Fruit fly (Drosophila melanogaster) whole organism, prepupa: ENCODE measurements around the gene FucTB.
A peak's percentile ranks its signal among the peaks of the same experiment; 100 is the strongest.

Experiments
- CG10631 ChIP-seq: fragments of 200-800 bp; sonication (Bioruptor generic); optimal IDR thresholded peaks from 2 replicates; lab custom pipeline; 2016; ENCODE audit warnings: missing biosample characterization, missing genetic modification characterization
- CG10669 ChIP-seq: fragments of 200-800 bp; sonication (Bioruptor generic); optimal IDR thresholded peaks from 3 replicates; lab custom pipeline; 2018; ENCODE audit warnings: missing biosample characterization, mild to moderate bottlenecking, missing genetic modification characterization, moderate library complexity
- CG11294 ChIP-seq: fragments of 200-800 bp; sonication (Bioruptor generic); IDR thresholded peaks from 2 replicates; pipeline ENCODE4 v1.3.6; 2022; ENCODE audit warnings: missing biosample characterization, missing genetic modification characterization
- CG11902 ChIP-seq: fragments of 200-800 bp; sonication (Bioruptor generic); optimal IDR thresholded peaks from 3 replicates; lab custom pipeline; 2016; ENCODE audit warnings: missing biosample characterization, missing genetic modification characterization
- CG15336 ChIP-seq: fragments of 200-800 bp; sonication (Bioruptor generic); IDR thresholded peaks from 2 replicates; pipeline ENCODE4 v1.3.6; 2022; ENCODE audit warnings: missing biosample characterization, missing genetic modification characterization
- CG3032 ChIP-seq: fragments of 200-800 bp; optimal IDR thresholded peaks from 2 replicates; lab custom pipeline; 2019; ENCODE audit warnings: missing biosample characterization, mild to moderate bottlenecking, missing genetic modification characterization, moderate library complexity
- CG31627 ChIP-seq: fragments of 200-800 bp; sonication (Bioruptor generic); optimal IDR thresholded peaks from 3 replicates; lab custom pipeline; 2016; ENCODE audit warnings: missing biosample characterization, missing genetic modification characterization
- CG32006 ChIP-seq: fragments of 200-800 bp; sonication (Bioruptor generic); optimal IDR thresholded peaks from 3 replicates; lab custom pipeline; 2017; ENCODE audit warnings: missing biosample characterization, mild to moderate bottlenecking, missing genetic modification characterization
- CG3919 ChIP-seq: fragments of 200-800 bp; sonication (Bioruptor generic); optimal IDR thresholded peaks from 3 replicates; lab custom pipeline; 2016; ENCODE audit warnings: missing biosample characterization, missing genetic modification characterization
- CG4318 ChIP-seq: fragments of 200-800 bp; sonication (Bioruptor generic); optimal IDR thresholded peaks from 3 replicates; lab custom pipeline; 2017; ENCODE audit warnings: missing biosample characterization, mild to moderate bottlenecking, missing genetic modification characterization
- CG6163 ChIP-seq: fragments of 200-800 bp; sonication (Bioruptor generic); IDR thresholded peaks from 3 replicates; pipeline ENCODE4 v1.3.6; 2022; ENCODE audit warnings: missing biosample characterization, missing genetic modification characterization
- CG6276 ChIP-seq: fragments of 200-800 bp; sonication (Bioruptor generic); optimal IDR thresholded peaks from 2 replicates; lab custom pipeline; 2017; ENCODE audit warnings: missing biosample characterization, mild to moderate bottlenecking, missing genetic modification characterization
- CG6792 ChIP-seq: fragments of 200-800 bp; sonication (Bioruptor generic); optimal IDR thresholded peaks from 3 replicates; lab custom pipeline; 2016; ENCODE audit warnings: missing biosample characterization, missing genetic modification characterization
- CG6808 ChIP-seq: fragments of 200-800 bp; sonication (Bioruptor generic); optimal IDR thresholded peaks from 3 replicates; lab custom pipeline; 2017; ENCODE audit warnings: missing biosample characterization, missing genetic modification characterization, mild to moderate bottlenecking, moderate library complexity, missing genetic modification reagents
- CG6854 ChIP-seq: fragments of 200-800 bp; sonication (Bioruptor generic); optimal IDR thresholded peaks from 2 replicates; lab custom pipeline; 2017; ENCODE audit warnings: missing biosample characterization, mild to moderate bottlenecking, missing genetic modification characterization
- CG7368 ChIP-seq: fragments of 200-800 bp; sonication (Bioruptor generic); optimal IDR thresholded peaks from 3 replicates; lab custom pipeline; 2016; ENCODE audit warnings: missing biosample characterization, missing genetic modification characterization
- CG8119 ChIP-seq: fragments of 200-800 bp; sonication (Bioruptor generic); IDR thresholded peaks from 3 replicates; pipeline ENCODE4 v1.3.6; 2022; ENCODE audit warnings: missing biosample characterization, missing genetic modification characterization
- CG8632 ChIP-seq: fragments of 200-800 bp; sonication (Bioruptor generic); optimal IDR thresholded peaks from 3 replicates; lab custom pipeline; 2016; ENCODE audit warnings: missing biosample characterization, missing genetic modification characterization
- CG9139 ChIP-seq: fragments of 200-800 bp; sonication (Bioruptor generic); optimal IDR thresholded peaks from 3 replicates; lab custom pipeline; 2017; ENCODE audit warnings: missing biosample characterization, mild to moderate bottlenecking, missing genetic modification characterization
- Eip75B ChIP-seq: fragments of 200-800 bp; sonication (Bioruptor generic); optimal IDR thresholded peaks from 3 replicates; lab custom pipeline; 2016; ENCODE audit warnings: missing biosample characterization, missing genetic modification characterization
- Eip78C ChIP-seq: fragments of 200-800 bp; sonication (Bioruptor generic); peaks from one replicate; lab custom pipeline; 2016; ENCODE audit warnings: missing biosample characterization, missing genetic modification characterization
- Eip93F ChIP-seq: fragments of 200-800 bp; sonication (Bioruptor generic); optimal IDR thresholded peaks from 2 replicates; lab custom pipeline; 2016; ENCODE audit warnings: missing biosample characterization, mild to moderate bottlenecking, missing genetic modification characterization
- Ets21C ChIP-seq: fragments of 200-800 bp; sonication (Bioruptor generic); optimal IDR thresholded peaks from 3 replicates; lab custom pipeline; 2016; ENCODE audit warnings: missing biosample characterization, missing genetic modification characterization
- Ets96B ChIP-seq: fragments of 200-800 bp; optimal IDR thresholded peaks from 2 replicates; lab custom pipeline; 2019; ENCODE audit warnings: missing biosample characterization, mild to moderate bottlenecking, missing genetic modification characterization, moderate library complexity
- Gug ChIP-seq: fragments of 200-800 bp; sonication (Bioruptor generic); IDR thresholded peaks from 2 replicates; pipeline ENCODE4 v1.3.6; 2022; ENCODE audit warnings: missing biosample characterization, missing genetic modification characterization
- Hr38 ChIP-seq: sonication (Bioruptor generic); optimal IDR thresholded peaks from 2 replicates; lab custom pipeline; 2016; ENCODE audit warnings: missing biosample characterization, missing genetic modification characterization
- Hr39 ChIP-seq: fragments of 200-800 bp; sonication (Bioruptor generic); optimal IDR thresholded peaks from 2 replicates; lab custom pipeline; 2016; ENCODE audit warnings: missing biosample characterization, missing genetic modification characterization
- Lpt ChIP-seq: fragments of 200-800 bp; sonication (Bioruptor generic); optimal IDR thresholded peaks from 3 replicates; lab custom pipeline; 2016; ENCODE audit warnings: missing biosample characterization, missing genetic modification characterization
- Met ChIP-seq: fragments of 200-800 bp; sonication (Bioruptor generic); optimal IDR thresholded peaks from 3 replicates; lab custom pipeline; 2016; ENCODE audit warnings: missing biosample characterization, missing genetic modification characterization
- OdsH ChIP-seq: fragments of 200-800 bp; sonication (Bioruptor generic); optimal IDR thresholded peaks from 3 replicates; lab custom pipeline; 2016; ENCODE audit warnings: missing biosample characterization, missing genetic modification characterization
- Smox ChIP-seq: fragments of 200-800 bp; sonication (Bioruptor generic); optimal IDR thresholded peaks from 3 replicates; lab custom pipeline; 2016; ENCODE audit warnings: missing biosample characterization, missing genetic modification characterization
- Sox102F ChIP-seq: fragments of 200-800 bp; sonication (Bioruptor generic); optimal IDR thresholded peaks from 2 replicates; lab custom pipeline; 2016; ENCODE audit warnings: missing biosample characterization, mild to moderate bottlenecking, missing genetic modification characterization
- Sox14 ChIP-seq: fragments of 200-800 bp; sonication (Bioruptor generic); optimal IDR thresholded peaks from 3 replicates; lab custom pipeline; 2016; ENCODE audit warnings: missing biosample characterization, missing genetic modification characterization
- Sox15 ChIP-seq: fragments of 200-800 bp; sonication (Bioruptor generic); optimal IDR thresholded peaks from 3 replicates; lab custom pipeline; 2016; ENCODE audit warnings: missing biosample characterization, missing genetic modification characterization
- achi ChIP-seq: fragments of 200-800 bp; sonication (Bioruptor generic); optimal IDR thresholded peaks from 3 replicates; lab custom pipeline; 2016; ENCODE audit warnings: missing biosample characterization, missing genetic modification characterization
- acj6 ChIP-seq: fragments of 200-800 bp; sonication (Bioruptor generic); optimal IDR thresholded peaks from 3 replicates; lab custom pipeline; 2016; ENCODE audit warnings: missing biosample characterization, missing genetic modification characterization
- cyc ChIP-seq: fragments of 200-800 bp; sonication (Bioruptor generic); optimal IDR thresholded peaks from 3 replicates; lab custom pipeline; 2016; ENCODE audit warnings: missing biosample characterization, missing genetic modification characterization
- dsx ChIP-seq: fragments of 200-800 bp; optimal IDR thresholded peaks from 3 replicates; lab custom pipeline; 2019; ENCODE audit warnings: missing biosample characterization, mild to moderate bottlenecking, missing genetic modification characterization, moderate library complexity; ENCODE audit not compliant: poor library complexity, severe bottlenecking
- fd59A ChIP-seq: fragments of 200-800 bp; sonication (Bioruptor generic); optimal IDR thresholded peaks from 2 replicates; lab custom pipeline; 2017; ENCODE audit warnings: missing biosample characterization, mild to moderate bottlenecking, missing genetic modification characterization, missing genetic modification reagents
- fkh ChIP-seq: fragments of 200-800 bp; sonication (Bioruptor generic); optimal IDR thresholded peaks from 3 replicates; lab custom pipeline; 2017; ENCODE audit warnings: missing biosample characterization, mild to moderate bottlenecking, missing genetic modification characterization, moderate library complexity
- lz ChIP-seq: fragments of 200-800 bp; sonication (Bioruptor generic); optimal IDR thresholded peaks from 3 replicates; lab custom pipeline; 2016; ENCODE audit warnings: missing biosample characterization, missing genetic modification characterization
- net ChIP-seq: fragments of 200-800 bp; sonication (Bioruptor generic); optimal IDR thresholded peaks from 3 replicates; lab custom pipeline; 2016; ENCODE audit warnings: missing biosample characterization, missing genetic modification characterization
- salr ChIP-seq, 2 experiments: fragments of 200-800 bp; sonication (Bioruptor generic); optimal IDR thresholded peaks; 3 replicates each; lab custom pipeline; 2016 to 2018; ENCODE audit warnings: missing biosample characterization in 2 of 2, missing genetic modification characterization in 2 of 2, mild to moderate bottlenecking in 1 of 2
- ss ChIP-seq, 2 experiments: fragments of 200-800 bp; sonication (Bioruptor generic); optimal IDR thresholded peaks; 2 replicates in 1 of 2; 3 replicates in 1 of 2; lab custom pipeline; 2017 to 2018; ENCODE audit warnings: mild to moderate bottlenecking in 2 of 2, missing biosample characterization in 2 of 2, missing genetic modification characterization in 2 of 2, moderate library complexity in 1 of 2
- svp ChIP-seq: fragments of 200-800 bp; sonication (Bioruptor generic); peaks from one replicate; lab custom pipeline; 2016; ENCODE audit warnings: missing biosample characterization, missing genetic modification characterization
- topi ChIP-seq: fragments of 200-800 bp; sonication (Bioruptor generic); optimal IDR thresholded peaks from 3 replicates; lab custom pipeline; 2016; ENCODE audit warnings: missing biosample characterization, missing genetic modification characterization
- vri ChIP-seq: fragments of 200-800 bp; sonication (Bioruptor generic); optimal IDR thresholded peaks from 3 replicates; lab custom pipeline; 2016; ENCODE audit warnings: missing biosample characterization, mild to moderate bottlenecking, missing genetic modification characterization

FucTB gene

dm6 chr2L:9388924-9389765 lies 41.7 kb downstream of the FucTB start:
- no peak for TF ChIP-seq CG10631 (GFP tag; lab: Kevin White, UChicago)
- peak; percentile 31 for TF ChIP-seq vri (GFP tag; lab: Kevin White, UChicago)
- TF ChIP-seq fkh (GFP tag; lab: Kevin White, UChicago), result peak; percentile 8

dm6 chr2L:9388013-9388605 lies 42.7 kb downstream of the FucTB start:
- no peak for TF ChIP-seq Hr38 (GFP tag; lab: Kevin White, UChicago)
- peak; percentile 96 for TF ChIP-seq CG3919 (GFP tag; lab: Kevin White, UChicago)
- TF ChIP-seq lz (GFP tag; lab: Kevin White, UChicago), result peak; percentile 95
- TF ChIP-seq CG3032, result peak; percentile 90
- TF ChIP-seq ss (GFP tag; optimal IDR thresholded peaks at IDR 0.05; lab: Kevin White, UChicago), result peak; percentile 86 to 92
- TF ChIP-seq fkh (GFP tag; lab: Kevin White, UChicago), result peak; percentile 89
- peak; percentile 94 for TF ChIP-seq CG6163 (GFP tag; lab: Robert Waterston, UW)
- peak; percentile 95 for TF ChIP-seq acj6 (GFP tag; lab: Kevin White, UChicago)
- peak; percentile 96 for TF ChIP-seq Hr39 (GFP tag; lab: Kevin White, UChicago)
- TF ChIP-seq CG6792 (GFP tag; lab: Kevin White, UChicago), result peak; percentile 92
- TF ChIP-seq Eip78C (GFP tag; lab: Kevin White, UChicago), result peak; percentile 97
- peak; percentile 98 for TF ChIP-seq vri (GFP tag; lab: Kevin White, UChicago)
- TF ChIP-seq CG11294 (GFP tag; lab: Robert Waterston, UW), result peak; percentile 75
- TF ChIP-seq Met, result peak; percentile 98
- TF ChIP-seq CG10669 (GFP tag; lab: Kevin White, UChicago), result peak; percentile 95
- peak; percentile 70 for TF ChIP-seq CG8119
- TF ChIP-seq CG6276, result peak; percentile 67
- TF ChIP-seq net (GFP tag; lab: Kevin White, UChicago), result peak; percentile 93
- peak; percentile 65 for TF ChIP-seq CG4318
- peak; percentile 94 for TF ChIP-seq CG31627
- peak; percentile 91 for TF ChIP-seq dsx
- peak; percentile 91 for TF ChIP-seq Sox102F
- TF ChIP-seq salr (GFP tag; optimal IDR thresholded peaks at IDR 0.05; lab: Kevin White, UChicago), result peak; percentile 83 to 93
- peak; percentile 94 for TF ChIP-seq CG10631 (GFP tag; lab: Kevin White, UChicago)
- peak; percentile 78 for TF ChIP-seq CG15336 (GFP tag; lab: Robert Waterston, UW)
- peak; percentile 81 for TF ChIP-seq CG9139
- peak; percentile 88 for TF ChIP-seq Gug (GFP tag; lab: Robert Waterston, UW)
- TF ChIP-seq Lpt (GFP tag; lab: Kevin White, UChicago), result peak; percentile 88
- TF ChIP-seq cyc (GFP tag; lab: Kevin White, UChicago), result peak; percentile 95
- no peak for TF ChIP-seq CG6854 (GFP tag; lab: Kevin White, UChicago)
- peak; percentile 87 for TF ChIP-seq CG8632
- peak; percentile 86 for TF ChIP-seq CG32006 (GFP tag; lab: Kevin White, UChicago)
- TF ChIP-seq Sox15, result peak; percentile 92
- TF ChIP-seq CG7368 (GFP tag; lab: Kevin White, UChicago), result peak; percentile 96
- peak; percentile 96 for TF ChIP-seq Ets96B
- peak; percentile 49 for TF ChIP-seq Eip93F (GFP tag; lab: Kevin White, UChicago)
- TF ChIP-seq Sox14 (GFP tag; lab: Kevin White, UChicago), result peak; percentile 97
- TF ChIP-seq CG11902, result peak; percentile 94
- peak; percentile 88 for TF ChIP-seq Ets21C (GFP tag; lab: Kevin White, UChicago)
- peak; percentile 94 for TF ChIP-seq topi (GFP tag; lab: Kevin White, UChicago)
- TF ChIP-seq fd59A (GFP tag; lab: Kevin White, UChicago), result peak; percentile 89
- peak; percentile 97 for TF ChIP-seq Eip75B (GFP tag; lab: Kevin White, UChicago)
- peak; percentile 97 for TF ChIP-seq svp (GFP tag; lab: Kevin White, UChicago)
- TF ChIP-seq OdsH (GFP tag; lab: Kevin White, UChicago), result peak; percentile 94
- TF ChIP-seq Smox, result peak; percentile 90
- TF ChIP-seq achi (GFP tag; lab: Kevin White, UChicago), result peak; percentile 91
- TF ChIP-seq CG6808 (GFP tag; lab: Kevin White, UChicago), result peak; percentile 86
